Fruit fly (Drosophila melanogaster): Measurements from ENCODE around the gene CG43702.

- TF ChIP-seq tai (GFP tag; optimal IDR thresholded peaks at IDR 0.05), result no peak
- no peak for TF ChIP-seq Abd-B (GFP tag; optimal IDR thresholded peaks at IDR 0.05)
- TF ChIP-seq h (GFP tag; optimal IDR thresholded peaks at IDR 0.05), result no peak
- TF ChIP-seq CG9705 (GFP tag; optimal IDR thresholded peaks at IDR 0.05), result no peak
- no peak for TF ChIP-seq CG32264 (GFP tag; optimal IDR thresholded peaks at IDR 0.05)
Observed at dm6 chr3L:21301737-21302487, 3.4 kb downstream of the CG43702 start.
